Fruit fly (Drosophila melanogaster) whole organism, adult: Measurements from ENCODE around the gene nis.

Experiments used
- CG11617 ChIP-seq: fragments of 200-800 bp; sonication (Bioruptor generic); optimal IDR thresholded peaks from 2 replicates; lab custom pipeline; 2017; ENCODE audit warnings: mild to moderate bottlenecking, missing biosample characterization, missing genetic modification reagents, missing genetic modification characterization
- CG33017 ChIP-seq: fragments of 200-800 bp; sonication (Bioruptor generic); optimal IDR thresholded peaks from 2 replicates; lab custom pipeline; 2018; ENCODE audit warnings: missing biosample characterization, mild to moderate bottlenecking, missing genetic modification characterization, moderate library complexity
- CG7045 ChIP-seq: fragments of 200-800 bp; sonication (Bioruptor generic); optimal IDR thresholded peaks from 2 replicates; lab custom pipeline; 2017; ENCODE audit warnings: missing biosample characterization, mild to moderate bottlenecking, missing genetic modification characterization
- Clk ChIP-seq: fragments of 200-800 bp; sonication (Bioruptor generic); optimal IDR thresholded peaks from 2 replicates; lab custom pipeline; 2017; ENCODE audit warnings: missing biosample characterization, missing genetic modification characterization
- Crg-1 ChIP-seq: fragments of 200-800 bp; sonication (Bioruptor generic); optimal IDR thresholded peaks from 2 replicates; lab custom pipeline; 2016; ENCODE audit warnings: missing biosample characterization, missing genetic modification characterization
- Hr96 ChIP-seq: fragments of 200-800 bp; sonication (Bioruptor generic); optimal IDR thresholded peaks from 2 replicates; lab custom pipeline; 2016; ENCODE audit warnings: missing biosample characterization, missing genetic modification characterization
- bab1 ChIP-seq: fragments of 200-800 bp; sonication (Bioruptor generic); optimal IDR thresholded peaks from 3 replicates; lab custom pipeline; 2019; ENCODE audit warnings: missing biosample characterization, mild to moderate bottlenecking, missing genetic modification characterization, moderate library complexity
- cic ChIP-seq: fragments of 200-800 bp; sonication (Bioruptor generic); optimal IDR thresholded peaks from 2 replicates; lab custom pipeline; 2017; ENCODE audit warnings: missing biosample characterization, mild to moderate bottlenecking, missing genetic modification characterization, moderate library complexity
- cnc ChIP-seq, 2 experiments: fragments of >200 bp; optimal IDR thresholded peaks; 2 replicates each; lab custom pipeline; 2017
- kay ChIP-seq: fragments of 200-800 bp; sonication (Bioruptor generic); peaks from one replicate; lab custom pipeline; 2016; ENCODE audit warnings: missing biosample characterization, missing genetic modification characterization, borderline replicate concordance
- pad ChIP-seq: fragments of 200-800 bp; sonication (Bioruptor generic); optimal IDR thresholded peaks from 3 replicates; lab custom pipeline; 2017; ENCODE audit warnings: missing biosample characterization, missing genetic modification characterization, mild to moderate bottlenecking, moderate library complexity, missing genetic modification reagents
- tj ChIP-seq: fragments of 200-800 bp; sonication (Bioruptor generic); optimal IDR thresholded peaks from 3 replicates; lab custom pipeline; 2017; ENCODE audit warnings: missing biosample characterization, mild to moderate bottlenecking, missing genetic modification characterization, moderate library complexity

dm6 chr2L:1628502-1628864 is 41.5 kb upstream of the nis start:
- TF ChIP-seq Hr96 (no peak), kay (GFP tag; lab: Kevin White, UChicago) (no peak), bab1 (GFP tag; lab: Kevin White, UChicago) (no peak), CG33017 (tag; lab: Kevin White, UChicago) (no peak), cic (GFP tag; lab: Kevin White, UChicago) (no peak), CG7045 (no peak), pad (GFP tag; lab: Kevin White, UChicago) (no peak), cnc (optimal IDR thresholded peaks at IDR 0.05; lab: Kevin White, UChicago) (no peak), CG11617 (GFP tag; lab: Kevin White, UChicago) (no peak), Crg-1 (GFP tag; lab: Kevin White, UChicago) (no peak), Clk (GFP tag; lab: Kevin White, UChicago) (no peak), tj (GFP tag; lab: Kevin White, UChicago) (no peak)
